Fruit fly (Drosophila melanogaster): Measurements from ENCODE around the gene Ssdp.

Gene Ssdp

dm6 chr3R:18196991-18197801 lies 2.2 kb downstream of the Ssdp start (continued):
- TF ChIP-seq Nf-YB (GFP tag; optimal IDR thresholded peaks at IDR 0.05) (peak; percentile 31), so (GFP tag; IDR thresholded peaks at IDR 0.05) (no peak), CG15073 (GFP tag; optimal IDR thresholded peaks at IDR 0.05) (no peak), CG10274 (GFP tag; optimal IDR thresholded peaks at IDR 0.05) (peak; percentile 57), CG15011 (GFP tag; optimal IDR thresholded peaks at IDR 0.05) (peak; percentile 27), ind (GFP tag; optimal IDR thresholded peaks at IDR 0.05) (peak; percentile 51), E2f2 (GFP tag; IDR thresholded peaks at IDR 0.05) (no peak), CG18619 (GFP tag; optimal IDR thresholded peaks at IDR 0.05) (peak; percentile 75), maf-S (GFP tag; optimal IDR thresholded peaks at IDR 0.05) (no peak), Hr51 (GFP tag; optimal IDR thresholded peaks at IDR 0.05) (peak in 1 of 2 experiments; percentile 77), CG13424 (tag; optimal IDR thresholded peaks at IDR 0.05) (peak; percentile 68), lola (GFP tag; optimal IDR thresholded peaks at IDR 0.05) (peak in 1 of 3 experiments; percentile 75), cato (GFP tag; optimal IDR thresholded peaks at IDR 0.05; ENCODE audit: borderline replicate concordance) (peak; percentile 44), Ets97D (GFP tag; optimal IDR thresholded peaks at IDR 0.05) (no peak), CG2889 (GFP tag; IDR thresholded peaks at IDR 0.05) (no peak), CG12071 (GFP tag; optimal IDR thresholded peaks at IDR 0.05) (no peak), inv (GFP tag; IDR thresholded peaks at IDR 0.05; ENCODE audit: partially characterized antibody) (no peak), yki (optimal IDR thresholded peaks at IDR 0.05) (peak; percentile 69), tx (GFP tag; optimal IDR thresholded peaks at IDR 0.05) (peak; percentile 42), nerfin-1 (tag; optimal IDR thresholded peaks at IDR 0.05) (peak; percentile 25), Sox100B (GFP tag; optimal IDR thresholded peaks at IDR 0.05) (peak; percentile 73), Doc3 (GFP tag; IDR thresholded peaks at IDR 0.05; ENCODE audit: partially characterized antibody) (no peak), NFAT (GFP tag; IDR thresholded peaks at IDR 0.05) (no peak), Ptx1 (GFP tag; IDR thresholded peaks at IDR 0.05) (no peak), CG10979 (tag; optimal IDR thresholded peaks at IDR 0.05) (peak; percentile 49), rib (GFP tag; IDR thresholded peaks at IDR 0.05) (no peak), CG10431 (GFP tag; optimal IDR thresholded peaks at IDR 0.05) (no peak), sens (GFP tag) (peak; percentile 93), cg (GFP tag; optimal IDR thresholded peaks at IDR 0.05) (peak; percentile 99), chinmo (GFP tag; IDR thresholded peaks at IDR 0.05; ENCODE audit: partially characterized antibody) (no peak), CG10321 (GFP tag; IDR thresholded peaks at IDR 0.05) (no peak), Atf3 (GFP tag; optimal IDR thresholded peaks at IDR 0.05) (peak; percentile 5), Antp (GFP tag; optimal IDR thresholded peaks at IDR 0.05) (no peak), tap (tag; optimal IDR thresholded peaks at IDR 0.05) (no peak), CG10267 (tag; optimal IDR thresholded peaks at IDR 0.05) (peak; percentile 55), CHES-1-like (GFP tag; optimal IDR thresholded peaks at IDR 0.05) (peak; percentile 7), D19A (tag; optimal IDR thresholded peaks at IDR 0.05) (peak; percentile 52), Dip2 (GFP tag; IDR thresholded peaks at IDR 0.05) (no peak), CG6854 (GFP tag; optimal IDR thresholded peaks at IDR 0.05) (peak; percentile 41), CG7987 (GFP tag; optimal IDR thresholded peaks at IDR 0.05) (peak; percentile 3), Hand (GFP tag; optimal IDR thresholded peaks at IDR 0.05) (peak; percentile 8), CG11504 (tag; optimal IDR thresholded peaks at IDR 0.05) (peak; percentile 77), tll (GFP tag; optimal IDR thresholded peaks at IDR 0.05) (no peak), CG13287 (GFP tag; IDR thresholded peaks at IDR 0.05; ENCODE audit: partially characterized antibody) (no peak), chif (GFP tag; optimal IDR thresholded peaks at IDR 0.05) (peak in 1 of 2 experiments; percentile 36), Chrac-16 (GFP tag; optimal IDR thresholded peaks at IDR 0.05) (peak; percentile 30), CG4328 (GFP tag; optimal IDR thresholded peaks at IDR 0.05) (peak; percentile 37), CG15269 (tag; optimal IDR thresholded peaks at IDR 0.05) (peak; percentile 75)

Measured in whole organism, embryonic.